Fruit fly (Drosophila melanogaster) whole organism: ENCODE results near the gene GstD10.

Experiments
- CG8478 ChIP-seq: fragments of >200 bp; optimal IDR thresholded peaks from 2 replicates; lab custom pipeline; 2018; ENCODE audit warnings: inconsistent platforms
- Dll ChIP-seq: fragments of >200 bp; optimal IDR thresholded peaks from 2 replicates; lab custom pipeline; 2017
- EcR ChIP-seq, 2 experiments: fragments of >200 bp; optimal IDR thresholded peaks; 2 replicates each; lab custom pipeline; 2017; ENCODE audit warnings: missing biosample characterization in 2 of 2, missing genetic modification characterization in 2 of 2, missing genetic modification reagents in 2 of 2
- pan ChIP-seq: fragments of >200 bp; optimal IDR thresholded peaks from 2 replicates; lab custom pipeline; 2017
- psq ChIP-seq: fragments of >200 bp; optimal IDR thresholded peaks from 2 replicates; lab custom pipeline; 2017
- usp ChIP-seq: fragments of >200 bp; optimal IDR thresholded peaks from 2 replicates; lab custom pipeline; 2017; ENCODE audit warnings: missing biosample characterization, missing genetic modification characterization, mixed read lengths

Gene GstD10

DNA sequence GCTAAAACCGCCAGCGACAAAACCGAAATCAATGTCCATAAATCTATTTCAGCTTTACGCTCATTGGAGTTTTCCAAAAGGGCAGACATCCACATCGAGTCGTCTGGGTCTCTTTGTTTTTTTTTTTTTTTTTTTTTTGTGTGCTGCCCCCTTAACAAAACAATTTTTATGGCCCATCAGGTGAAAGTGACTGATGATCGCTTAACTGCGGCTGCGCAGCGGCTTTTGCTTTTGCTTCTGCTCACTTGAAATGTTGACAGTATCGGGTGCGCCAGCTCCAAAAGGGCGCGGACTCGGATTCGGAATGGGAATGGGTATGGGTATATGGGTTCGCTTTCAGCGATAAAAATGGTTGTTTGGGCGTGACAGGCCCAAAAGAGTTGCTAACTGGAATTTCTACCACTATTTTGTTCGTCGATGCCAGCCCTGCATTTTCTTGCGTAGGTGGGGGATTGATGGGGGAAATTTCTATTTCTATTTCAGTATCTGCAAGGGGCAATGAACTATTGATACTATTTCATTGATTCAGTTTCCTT is 3.5 kb downstream of the GstD10 start:
- TF ChIP-seq EcR (GFP tag; optimal IDR thresholded peaks at IDR 0.05; lab: Kevin White, UChicago) (no peak), usp (GFP tag; lab: Kevin White, UChicago) (no peak), CG8478 (no peak), Dll (lab: Kevin White, UChicago) (no peak), psq (lab: Kevin White, UChicago) (no peak), pan (lab: Kevin White, UChicago) (no peak)

DNA sequence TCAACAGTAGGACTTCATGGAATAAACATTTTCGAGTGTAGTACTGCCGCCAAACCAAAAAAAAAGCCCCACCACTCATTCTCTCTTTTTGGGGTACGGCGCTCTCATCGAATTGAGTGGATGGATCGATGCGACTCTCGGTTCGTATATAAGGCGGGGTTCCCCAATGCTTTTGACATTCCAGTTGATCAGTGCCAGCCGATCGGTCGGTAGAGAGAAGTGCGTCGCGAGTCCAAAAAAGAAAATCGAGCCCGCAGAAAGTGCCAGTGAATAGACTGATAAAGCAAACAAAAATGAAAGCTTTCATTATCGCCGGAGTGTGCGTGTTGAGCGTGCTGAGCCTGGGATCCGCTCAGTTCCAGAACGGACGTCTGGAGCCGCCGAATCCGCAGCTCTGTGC is 5.7 kb downstream of the GstD10 start, which contains the start of gene CG4115:
CG4115 (plus strand) TSS at position 172 of the 400 bp plus-strand sequence.
- TF ChIP-seq EcR (GFP tag; optimal IDR thresholded peaks at IDR 0.05; lab: Kevin White, UChicago) = no peak
- no peak for TF ChIP-seq psq (lab: Kevin White, UChicago)
- TF ChIP-seq CG8478 = no peak
- TF ChIP-seq Dll (lab: Kevin White, UChicago) = no peak
- TF ChIP-seq usp (GFP tag; lab: Kevin White, UChicago) = no peak
- TF ChIP-seq pan (lab: Kevin White, UChicago) = no peak

DNA sequence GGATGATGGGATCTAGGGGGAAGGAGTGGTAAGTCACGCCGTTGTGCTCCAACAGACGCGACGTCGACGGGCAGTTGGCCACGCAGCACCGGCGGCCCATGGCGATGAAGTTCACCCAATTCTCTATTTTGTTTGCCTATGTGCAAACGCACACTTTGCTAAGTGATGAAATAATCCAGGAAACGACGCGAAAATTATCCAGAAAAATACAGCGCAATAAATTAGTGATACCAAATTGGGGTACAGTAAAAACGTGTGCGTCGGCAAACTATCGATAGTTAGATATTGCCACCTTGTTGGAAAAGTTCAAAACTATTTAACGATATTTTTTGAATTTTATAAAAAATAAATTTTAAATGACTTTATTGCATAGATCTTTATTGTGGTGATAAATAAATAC is 9.5 kb downstream of the GstD10 start, which contains the start of gene MBD-R2:
MBD-R2 (minus strand) TSS at position 222 of the 400 bp plus-strand sequence.
- TF ChIP-seq psq (lab: Kevin White, UChicago) = no peak
- TF ChIP-seq Dll (lab: Kevin White, UChicago) = no peak
- TF ChIP-seq usp (GFP tag; lab: Kevin White, UChicago) = no peak
- no peak for TF ChIP-seq pan (lab: Kevin White, UChicago)
- no peak for TF ChIP-seq EcR (GFP tag; optimal IDR thresholded peaks at IDR 0.05; lab: Kevin White, UChicago)

DNA sequence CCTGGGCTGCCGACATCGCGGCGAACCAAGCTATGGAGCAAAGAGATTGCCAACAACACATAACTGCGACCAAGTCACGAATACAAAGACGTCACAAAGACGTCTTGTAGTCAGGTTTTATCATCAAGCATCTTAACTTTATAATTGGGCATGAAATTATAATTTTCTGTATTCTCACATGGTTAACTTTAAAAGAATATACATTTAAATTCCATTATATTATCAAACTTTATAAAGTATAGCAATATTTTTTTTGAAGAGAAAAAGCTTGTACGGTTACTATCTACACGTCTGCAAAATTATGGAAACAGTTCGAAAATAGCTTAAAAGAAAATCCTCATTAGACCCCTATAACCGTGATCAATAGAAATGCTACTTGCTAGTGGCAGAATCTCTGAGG is 13.5 kb downstream of the GstD10 start, which contains the start of gene CG10041:
CG10041 (minus strand) TSS at position 101 of the 400 bp plus-strand sequence.
- TF ChIP-seq pan (lab: Kevin White, UChicago) = no peak
- no peak for TF ChIP-seq CG8478
- TF ChIP-seq usp (GFP tag; lab: Kevin White, UChicago) = no peak
- TF ChIP-seq psq (lab: Kevin White, UChicago) = no peak
- TF ChIP-seq EcR (GFP tag; optimal IDR thresholded peaks at IDR 0.05; lab: Kevin White, UChicago) = no peak
- TF ChIP-seq Dll (lab: Kevin White, UChicago) = no peak

DNA sequence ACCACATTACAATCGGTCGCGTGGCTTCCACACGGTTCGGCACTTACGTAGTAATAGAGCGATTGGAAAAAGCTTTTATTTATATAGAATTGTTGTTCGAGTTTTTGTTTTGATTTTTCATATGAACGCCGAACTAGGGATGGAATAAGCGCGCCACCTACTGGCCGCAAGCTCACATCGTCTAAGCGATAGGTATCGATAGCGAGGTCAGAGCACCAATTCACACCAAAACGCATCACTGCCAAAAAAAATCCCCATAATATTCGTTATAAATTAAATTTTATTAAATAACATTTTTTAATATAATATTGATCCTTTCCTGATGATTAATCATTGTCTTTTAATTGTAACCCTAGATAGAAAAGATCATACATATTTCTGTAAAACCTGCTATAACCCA is 15.0 kb downstream of the GstD10 start, which contains the start of gene CG10038:
CG10038 (minus strand) TSS at position 148 of the 400 bp plus-strand sequence.
- TF ChIP-seq usp (GFP tag; lab: Kevin White, UChicago) = no peak
- TF ChIP-seq EcR (GFP tag; optimal IDR thresholded peaks at IDR 0.05; lab: Kevin White, UChicago) = no peak
- TF ChIP-seq Dll (lab: Kevin White, UChicago) = no peak
- no peak for TF ChIP-seq CG8478
- TF ChIP-seq pan (lab: Kevin White, UChicago) = no peak
- TF ChIP-seq psq (lab: Kevin White, UChicago) = no peak

DNA sequence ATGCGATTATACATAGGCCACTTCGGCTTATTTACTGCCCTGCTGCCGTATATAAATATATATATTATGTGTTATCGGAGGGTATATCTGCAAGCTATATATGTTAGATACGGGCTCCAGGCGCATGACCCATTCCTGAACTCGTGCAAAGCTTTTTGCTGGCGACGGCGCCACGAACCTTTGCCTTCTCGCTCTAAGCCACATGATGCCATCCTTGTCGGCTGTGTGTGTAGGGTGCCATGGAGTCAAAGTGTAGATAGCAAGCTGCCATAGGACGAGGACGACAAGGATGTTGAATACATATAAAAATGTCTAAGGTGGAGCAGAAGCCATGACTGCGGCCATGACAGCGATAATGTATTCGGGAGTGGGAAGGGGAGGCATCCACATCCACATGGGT is 17.9 kb downstream of the GstD10 start:
- TF ChIP-seq usp (GFP tag; lab: Kevin White, UChicago) (no peak), Dll (lab: Kevin White, UChicago) (no peak), CG8478 (no peak), EcR (GFP tag; optimal IDR thresholded peaks at IDR 0.05; lab: Kevin White, UChicago) (no peak), psq (lab: Kevin White, UChicago) (no peak), pan (lab: Kevin White, UChicago) (no peak)

DNA sequence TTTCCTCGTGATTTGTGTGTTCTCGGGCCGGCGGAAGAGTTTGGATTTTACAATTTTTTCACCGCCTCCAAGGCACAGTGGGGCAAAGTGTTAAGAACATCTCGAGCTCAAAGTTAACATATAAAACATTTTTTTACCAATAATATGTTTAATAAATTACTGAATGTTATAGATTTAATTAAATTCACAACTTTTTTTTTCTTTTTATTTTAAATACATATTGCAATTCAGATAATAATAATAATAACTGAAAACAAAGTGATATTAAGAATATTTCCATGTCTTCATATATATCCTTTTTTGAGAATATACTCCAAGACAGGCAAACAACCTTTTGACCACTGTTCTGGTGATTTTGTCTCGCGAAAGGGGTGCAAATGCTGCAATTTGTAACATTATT is 19.5 kb downstream of the GstD10 start:
- TF ChIP-seq Dll (lab: Kevin White, UChicago) = no peak
- no peak for TF ChIP-seq EcR (GFP tag; optimal IDR thresholded peaks at IDR 0.05; lab: Kevin White, UChicago)
- no peak for TF ChIP-seq CG8478
- TF ChIP-seq pan (lab: Kevin White, UChicago) = no peak
- TF ChIP-seq usp (GFP tag; lab: Kevin White, UChicago) = no peak
- TF ChIP-seq psq (lab: Kevin White, UChicago) = no peak

DNA sequence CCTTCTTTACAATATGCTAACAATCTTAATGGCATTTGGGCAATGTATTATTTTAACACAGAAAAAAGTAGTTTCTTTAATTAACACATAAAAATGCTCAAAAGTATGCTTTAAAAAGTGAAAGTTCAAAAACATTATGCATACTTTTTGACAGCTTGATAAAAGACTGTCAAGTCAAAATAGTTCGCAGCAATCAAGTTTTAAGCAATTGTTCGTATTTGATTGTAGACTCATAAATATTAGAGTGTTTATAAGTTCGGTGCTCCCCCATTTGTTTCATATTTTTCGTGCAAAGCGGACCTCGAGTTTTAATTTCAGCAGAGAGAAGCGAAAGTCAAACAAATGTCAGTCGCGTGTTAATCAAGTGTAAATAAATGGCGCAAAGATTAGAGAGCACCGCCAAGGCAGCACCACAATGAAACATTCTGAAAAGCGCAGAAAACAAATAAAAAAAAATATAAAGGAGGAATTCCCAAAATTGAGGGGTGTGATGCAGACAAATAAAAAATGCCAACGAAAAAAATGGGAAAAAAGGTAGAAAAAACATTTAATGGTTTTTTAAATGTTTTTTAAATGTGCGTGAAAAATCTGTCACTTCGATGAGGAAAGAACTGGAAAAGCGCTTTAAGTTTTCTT is 20.5 kb downstream of the GstD10 start:
- TF ChIP-seq EcR (GFP tag; optimal IDR thresholded peaks at IDR 0.05; lab: Kevin White, UChicago) (no peak), usp (GFP tag; lab: Kevin White, UChicago) (no peak), pan (lab: Kevin White, UChicago) (no peak), CG8478 (no peak)

DNA sequence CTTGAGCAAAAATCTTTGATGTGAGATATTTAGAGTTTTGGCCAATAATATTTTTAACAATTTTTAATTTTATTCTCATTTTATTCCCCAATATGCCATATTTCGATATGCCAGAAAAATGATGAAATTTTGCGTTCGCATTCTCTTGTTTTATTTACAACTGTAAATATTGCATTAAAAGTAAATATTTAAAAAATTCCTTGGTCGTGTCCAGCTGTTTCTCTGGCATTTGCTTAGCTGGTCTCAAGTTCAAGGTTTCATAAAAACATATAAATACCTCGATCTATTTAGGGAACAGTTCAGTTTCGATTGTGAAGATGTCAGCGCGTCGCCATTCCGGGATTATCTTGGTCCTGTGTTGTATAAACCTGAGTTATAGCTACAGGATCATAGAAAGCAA is 24.2 kb downstream of the GstD10 start, which contains the start of gene Sgsf:
Sgsf (plus strand) TSS at position 301 of the 400 bp plus-strand sequence.
- TF ChIP-seq CG8478 = no peak
- TF ChIP-seq psq (lab: Kevin White, UChicago) = no peak

DNA sequence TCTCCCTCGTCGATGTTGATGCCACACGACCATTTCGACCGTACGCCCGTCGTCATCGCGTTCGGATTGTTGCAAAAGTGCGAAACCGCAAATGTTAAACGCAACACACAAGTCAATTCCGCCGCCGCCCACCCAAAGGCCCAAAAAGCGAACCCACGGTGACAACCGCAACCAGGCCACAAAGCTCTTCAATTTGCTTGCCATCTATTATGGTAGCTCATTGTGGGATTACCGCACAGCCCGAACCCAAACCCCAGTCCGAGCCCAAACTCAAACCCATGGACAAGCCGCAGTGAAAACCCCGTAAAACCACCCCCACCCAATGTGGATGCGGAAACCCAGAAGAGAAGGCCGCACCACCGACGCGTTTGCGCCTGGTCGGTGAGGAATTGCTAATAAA is 35.7 kb downstream of the GstD10 start:
- TF ChIP-seq CG8478 (no peak), psq (lab: Kevin White, UChicago) (no peak)

DNA sequence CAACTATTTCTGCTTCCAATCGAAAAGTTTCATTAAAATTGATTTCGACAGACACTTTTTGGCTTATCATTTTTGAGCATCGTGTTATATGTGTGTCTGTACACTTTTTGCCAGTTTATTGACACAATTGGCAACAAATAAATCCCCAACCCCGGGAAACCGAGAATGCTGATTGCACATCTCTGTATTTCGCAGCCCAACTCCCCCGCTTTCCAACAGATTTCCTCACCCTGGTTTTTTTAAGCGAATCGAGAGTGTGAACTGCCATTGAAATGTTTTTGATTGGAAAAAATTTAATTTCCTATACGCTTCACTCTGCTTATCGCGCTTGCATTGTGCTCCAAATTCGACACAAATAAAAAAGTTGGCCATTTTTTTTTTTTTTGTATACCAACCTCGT is 38.7 kb downstream of the GstD10 start:
- no peak for TF ChIP-seq Dll (lab: Kevin White, UChicago)
- TF ChIP-seq CG8478 = no peak
- no peak for TF ChIP-seq psq (lab: Kevin White, UChicago)
- TF ChIP-seq usp (GFP tag; lab: Kevin White, UChicago) = no peak
- no peak for TF ChIP-seq pan (lab: Kevin White, UChicago)
- no peak for TF ChIP-seq EcR (GFP tag; optimal IDR thresholded peaks at IDR 0.05; lab: Kevin White, UChicago)

DNA sequence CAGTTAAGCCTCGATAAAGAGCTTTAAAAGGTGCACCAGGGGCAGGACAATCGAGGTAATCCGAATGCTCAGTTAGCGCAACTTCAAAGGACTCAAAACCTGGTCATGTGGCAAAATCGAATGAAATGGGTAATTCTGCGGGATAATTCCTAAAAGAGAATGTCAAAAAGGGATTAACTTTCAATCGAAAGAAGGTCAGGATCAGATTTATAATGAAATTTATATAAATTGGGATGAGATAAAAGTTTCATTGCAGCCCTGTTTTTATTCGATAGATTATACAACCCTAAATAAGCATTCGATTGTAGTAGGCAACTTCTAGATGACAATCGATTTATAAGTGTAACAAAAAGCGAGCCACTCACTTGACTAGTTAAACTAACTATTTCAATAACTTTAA is 42.3 kb downstream of the GstD10 start, which contains the start of gene CG10013:
CG10013 (plus strand) TSS at position 301 of the 400 bp plus-strand sequence.
- TF ChIP-seq pan (lab: Kevin White, UChicago) (no peak), Dll (lab: Kevin White, UChicago) (no peak), EcR (GFP tag; optimal IDR thresholded peaks at IDR 0.05; lab: Kevin White, UChicago) (no peak), CG8478 (no peak), psq (lab: Kevin White, UChicago) (no peak), usp (GFP tag; lab: Kevin White, UChicago) (no peak)
